Fruit fly (Drosophila melanogaster): Measurements from ENCODE around the gene CG42249.
A peak's percentile ranks its signal among the peaks of the same experiment; 100 is the strongest.

CG42249 gene

dm6 chrX:11108148-11108844 is 12.2 kb downstream of the CG42249 start, which contains the start of gene Hsp60A (continued):
- TF ChIP-seq so (GFP tag; IDR thresholded peaks at IDR 0.05) (no peak), sens-2 (GFP tag; IDR thresholded peaks at IDR 0.05) (no peak), odd (GFP tag; optimal IDR thresholded peaks at IDR 0.05) (no peak), dimm (GFP tag; IDR thresholded peaks at IDR 0.05) (no peak), org-1 (GFP tag; optimal IDR thresholded peaks at IDR 0.05) (no peak), CG8359 (GFP tag; optimal IDR thresholded peaks at IDR 0.05; ENCODE audit: borderline replicate concordance) (no peak), CG3281 (GFP tag; optimal IDR thresholded peaks at IDR 0.05) (peak; percentile 33), p53 (GFP tag; optimal IDR thresholded peaks at IDR 0.05) (no peak), ewg (GFP tag; optimal IDR thresholded peaks at IDR 0.05) (no peak), Bdp1 (GFP tag; optimal IDR thresholded peaks at IDR 0.05) (no peak), CG16813 (GFP tag; IDR thresholded peaks at IDR 0.05; ENCODE audit: partially characterized antibody) (peak; percentile 80), CG11695 (GFP tag; IDR thresholded peaks at IDR 0.05) (no peak), CG10147 (GFP tag; optimal IDR thresholded peaks at IDR 0.05) (peak; percentile 54), CG17328 (GFP tag; IDR thresholded peaks at IDR 0.05) (no peak), CG7556 (GFP tag; optimal IDR thresholded peaks at IDR 0.05) (peak; percentile 21), gsb (GFP tag; IDR thresholded peaks at IDR 0.05) (no peak), Opbp (GFP tag; IDR thresholded peaks at IDR 0.05; ENCODE audit: partially characterized antibody) (peak; percentile 69; the same call in 2 of the 3 replicates), tll (GFP tag; optimal IDR thresholded peaks at IDR 0.05) (no peak), CG34224 (GFP tag; IDR thresholded peaks at IDR 0.05; ENCODE audit: partially characterized antibody) (peak; percentile 89), Med (GFP tag) (peak; percentile 69), grn (GFP tag; optimal IDR thresholded peaks at IDR 0.05) (no peak), rib (GFP tag; IDR thresholded peaks at IDR 0.05) (no peak), nmo (GFP tag; optimal IDR thresholded peaks at IDR 0.05) (peak; percentile 75), CG9609 (GFP tag; optimal IDR thresholded peaks at IDR 0.05) (no peak), pb (GFP tag; optimal IDR thresholded peaks at IDR 0.05) (no peak), CG15514 (GFP tag; optimal IDR thresholded peaks at IDR 0.05) (peak; percentile 76), CG13287 (GFP tag; IDR thresholded peaks at IDR 0.05; ENCODE audit: partially characterized antibody) (peak; percentile 91), Lim3 (GFP tag; IDR thresholded peaks at IDR 0.05) (no peak), CG10462 (GFP tag; optimal IDR thresholded peaks at IDR 0.05) (no peak), CG12219 (GFP tag; optimal IDR thresholded peaks at IDR 0.05) (no peak), BtbVII (GFP tag; optimal IDR thresholded peaks at IDR 0.05) (no peak), crp (GFP tag; optimal IDR thresholded peaks at IDR 0.05) (peak in 1 of 2 experiments; percentile 9), sens (GFP tag) (peak; percentile 88), Fer3 (tag; optimal IDR thresholded peaks at IDR 0.05) (peak; percentile 54), fd3F (GFP tag; optimal IDR thresholded peaks at IDR 0.05) (no peak), B-H2 (GFP tag; optimal IDR thresholded peaks at IDR 0.05) (peak; percentile 47), ase (GFP tag; IDR thresholded peaks at IDR 0.05) (peak; percentile 31; the same call in 1 of the 3 replicates), CG8478 (optimal IDR thresholded peaks at IDR 0.05) (no peak), repo (GFP tag; optimal IDR thresholded peaks at IDR 0.05) (no peak), CG4617 (GFP tag; optimal IDR thresholded peaks at IDR 0.05; ENCODE audit: borderline replicate concordance) (no peak), zf30C (GFP tag; optimal IDR thresholded peaks at IDR 0.05) (no peak), Hr39 (optimal IDR thresholded peaks at IDR 0.05) (no peak), CG11247 (GFP tag; IDR thresholded peaks at IDR 0.05) (0 out of 2 replicates have a peak, but pooled peaks have one; percentile 14), Optix (GFP tag; IDR thresholded peaks at IDR 0.05) (no peak), dysf (GFP tag; IDR thresholded peaks at IDR 0.05) (no peak; the same call in 2 of the 3 replicates), CG14710 (tag; optimal IDR thresholded peaks at IDR 0.05) (peak; percentile 75), CG15011 (GFP tag; optimal IDR thresholded peaks at IDR 0.05) (no peak), sob (GFP tag; IDR thresholded peaks at IDR 0.05) (peak; percentile 52), Elba2 (GFP tag; optimal IDR thresholded peaks at IDR 0.05) (peak; percentile 13), Oaz (GFP tag; IDR thresholded peaks at IDR 0.05) (no peak)

Data from whole organism, embryonic.